Worm (Caenorhabditis elegans): ENCODE results near the gene srv-28.

srv-28 gene

DNA sequence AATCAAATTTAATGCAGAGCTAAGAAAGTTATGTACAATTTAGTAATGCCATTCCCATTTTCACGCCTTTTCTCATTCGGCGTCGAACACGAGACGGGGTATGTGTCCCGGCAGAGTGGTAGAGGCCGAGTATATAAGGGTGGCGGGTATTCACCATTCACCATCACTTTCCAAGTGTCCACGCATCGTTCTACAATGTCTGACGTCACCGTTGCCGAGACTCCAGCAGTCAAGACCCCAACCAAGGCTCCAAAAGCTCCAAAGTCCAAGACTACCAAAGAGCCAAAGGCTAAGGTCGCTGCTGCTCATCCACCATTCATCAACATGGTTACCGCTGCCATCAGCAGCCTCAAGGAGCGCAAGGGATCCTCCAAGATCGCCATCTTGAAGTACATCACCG lies 30.9 kb upstream of the srv-28 start, which contains the start of gene hil-2:
TSS of gene hil-2 (plus strand) at position 160 of the 400 bp plus-strand sequence.
- TF ChIP-seq madf-9 (GFP tag; conservative IDR thresholded peaks at IDR 0.05) (no peak), nhr-102 (tag; optimal IDR thresholded peaks at IDR 0.05) (no peak), zfp-2 (tag; optimal IDR thresholded peaks at IDR 0.05) (no peak), dve-1 (tag; optimal IDR thresholded peaks at IDR 0.05; ENCODE audit: insufficient read depth) (peak; percentile 4), F10B5.3 (tag; optimal IDR thresholded peaks at IDR 0.05) (no peak), unc-62 (GFP tag; optimal IDR thresholded peaks at IDR 0.05 in 1 of 2) (peak in 1 of 2 experiments; percentile 66), unc-62 (tag; optimal IDR thresholded peaks at IDR 0.05) (no peak), snpc-1.2 (GFP tag; IDR thresholded peaks at IDR 0.05) (0 out of 2 replicates have a peak, but pooled peaks have one; percentile 27), unc-130 (GFP tag; optimal IDR thresholded peaks at IDR 0.05) (no peak), jun-1 (tag; optimal IDR thresholded peaks at IDR 0.05) (no peak), lsy-2 (tag; optimal IDR thresholded peaks at IDR 0.05) (no peak), Y5F2A.4 (GFP tag; optimal IDR thresholded peaks at IDR 0.05) (no peak)

DNA sequence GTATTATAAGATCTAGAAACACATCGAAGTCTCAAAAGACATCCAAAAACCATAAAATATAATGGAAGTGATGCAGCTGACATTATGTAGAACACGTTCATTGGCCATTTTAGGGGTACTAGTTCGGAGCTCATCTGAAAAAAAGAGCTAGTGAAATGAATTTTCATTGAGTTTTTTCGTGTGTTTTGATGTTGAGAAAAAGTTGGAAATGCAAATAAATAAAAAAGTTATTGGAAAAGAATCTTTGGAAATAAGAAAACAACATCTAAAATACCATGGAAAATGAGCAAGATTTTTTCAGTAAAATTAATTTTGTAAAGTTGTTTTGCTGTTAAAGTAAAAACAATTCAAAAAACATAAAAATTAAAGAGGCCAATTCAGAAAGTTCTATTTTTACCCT lies 27.6 kb upstream of the srv-28 start, which contains the start of gene srv-24:
TSS of gene srv-24 (minus strand) at position 101 of the 400 bp plus-strand sequence.
- TF ChIP-seq nhr-11 (tag; optimal IDR thresholded peaks at IDR 0.05) (no peak), duxl-1 (tag; optimal IDR thresholded peaks at IDR 0.05; ENCODE audit: poor library complexity) (no peak), zip-11 (GFP tag; IDR thresholded peaks at IDR 0.05) (no peak), mes-2 (tag; optimal IDR thresholded peaks at IDR 0.05; ENCODE audit: poor library complexity, severe bottlenecking) (no peak), lim-7 (GFP tag; IDR thresholded peaks at IDR 0.05) (no peak), hmg-1.1 (GFP tag; IDR thresholded peaks at IDR 0.05) (no peak), ceh-82 (tag; optimal IDR thresholded peaks at IDR 0.05) (no peak)

DNA sequence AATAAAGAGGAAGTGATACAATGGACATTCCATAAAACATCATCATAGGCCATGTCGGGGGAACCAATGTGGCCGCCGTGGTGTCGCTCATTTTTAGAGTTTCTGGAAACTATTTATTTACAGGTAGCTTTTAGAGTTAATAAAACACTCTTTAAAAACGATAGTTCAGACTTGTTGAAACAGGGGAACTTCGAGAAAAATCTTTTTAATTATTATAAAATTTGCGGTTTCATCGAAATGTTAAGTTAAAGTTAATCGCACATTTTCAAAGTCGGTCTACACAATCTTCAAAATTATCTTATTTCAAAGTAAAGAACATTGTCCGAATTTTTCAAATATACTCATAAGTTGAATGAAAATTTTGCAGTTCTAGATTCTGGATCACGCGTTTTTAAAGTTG lies 21.1 kb upstream of the srv-28 start, which contains the start of gene ops-1:
TSS of gene ops-1 (minus strand) at position 101 of the 400 bp plus-strand sequence.
- TF ChIP-seq F26F4.8 (GFP tag; conservative IDR thresholded peaks at IDR 0.05): no peak
- TF ChIP-seq daf-16 (GFP tag; optimal IDR thresholded peaks at IDR 0.05): no peak
- no peak for TF ChIP-seq daf-16 (tag; optimal IDR thresholded peaks at IDR 0.05)
- no peak for TF ChIP-seq ces-1 (GFP tag; optimal IDR thresholded peaks at IDR 0.05)
- TF ChIP-seq nhr-48 (tag; optimal IDR thresholded peaks at IDR 0.05): no peak
- no peak for TF ChIP-seq dmd-6 (GFP tag; IDR thresholded peaks at IDR 0.05)
- no peak for TF ChIP-seq hif-1 (tag; optimal IDR thresholded peaks at IDR 0.05)
- no peak for TF ChIP-seq ceh-44 (GFP tag; IDR thresholded peaks at IDR 0.05)
- TF ChIP-seq ama-1 (optimal IDR thresholded peaks at IDR 0.05): no peak
- TF ChIP-seq gei-8 (GFP tag; optimal IDR thresholded peaks at IDR 0.05): no peak
- TF ChIP-seq fos-1 (tag; optimal IDR thresholded peaks at IDR 0.05): no peak

DNA sequence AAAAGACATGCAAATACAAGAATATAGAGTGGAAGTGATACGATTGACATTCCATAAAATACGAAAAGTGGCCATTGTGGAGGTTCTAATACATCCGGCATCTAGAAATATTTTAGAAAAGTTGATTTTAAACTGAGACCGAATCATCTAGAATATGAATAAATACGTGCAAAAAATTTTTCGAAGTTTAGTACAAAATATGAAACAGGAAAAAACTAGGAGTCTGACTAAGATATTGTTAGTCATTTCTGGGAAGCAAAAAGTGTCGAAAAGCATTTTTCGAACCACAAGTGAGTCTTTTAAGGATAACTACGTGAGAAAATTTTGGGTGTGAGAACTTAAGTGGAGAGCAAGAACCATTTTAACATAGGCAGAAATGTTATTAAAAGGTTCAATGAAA lies 19.0 kb upstream of the srv-28 start, which contains the start of gene srv-32:
TSS of gene srv-32 (minus strand) at position 101 of the 400 bp plus-strand sequence.
- TF ChIP-seq set-16 (GFP tag; IDR thresholded peaks at IDR 0.05) (no peak), attf-4 (tag; optimal IDR thresholded peaks at IDR 0.05) (no peak), F10B5.3 (tag; optimal IDR thresholded peaks at IDR 0.05) (no peak), rbr-2 (tag; optimal IDR thresholded peaks at IDR 0.05) (no peak), ztf-7 (tag; optimal IDR thresholded peaks at IDR 0.05) (no peak), T20F7.1 (GFP tag; optimal IDR thresholded peaks at IDR 0.05) (no peak), aly-2 (tag; optimal IDR thresholded peaks at IDR 0.05) (no peak), Y5F2A.4 (GFP tag; optimal IDR thresholded peaks at IDR 0.05) (no peak), daf-19 (GFP tag; conservative IDR thresholded peaks at IDR 0.05) (no peak), tra-1 (GFP tag; IDR thresholded peaks at IDR 0.05) (no peak), lin-15B (tag; optimal IDR thresholded peaks at IDR 0.05) (no peak), ceh-62 (tag; optimal IDR thresholded peaks at IDR 0.05) (no peak), snpc-4 (tag; optimal IDR thresholded peaks at IDR 0.05) (no peak)
